Fruit fly (Drosophila melanogaster): ENCODE data around the gene CG10510.

dm6 chr3L:21205496-21205824, 4.4 kb downstream of the CG10510 start:
- TF ChIP-seq EcR (GFP tag; optimal IDR thresholded peaks at IDR 0.05) = no peak
- no peak for TF ChIP-seq psq (optimal IDR thresholded peaks at IDR 0.05)
- no peak for TF ChIP-seq pan (optimal IDR thresholded peaks at IDR 0.05)
- no peak for TF ChIP-seq usp (GFP tag; optimal IDR thresholded peaks at IDR 0.05)

Measured in whole organism.